Worm (Caenorhabditis elegans) whole organism, L1 larva: ENCODE results near the gene xdh-1.
"Not testable (repeated sequence)": the region's sequence is repeated elsewhere in the genome, so short reads cannot be mapped to it uniquely, and the experiment has no call there.

Source experiments
- C16A3.4 ChIP-seq: fragments of 150-350 bp; optimal IDR thresholded peaks from 2 replicates; lab custom pipeline; 2014; ENCODE audit warnings: missing biosample characterization, missing genetic modification characterization
- C34B4.2 ChIP-seq: sonication (generic microtip); optimal IDR thresholded peaks from 2 replicates; lab custom pipeline; 2017; ENCODE audit warnings: mild to moderate bottlenecking, missing genetic modification characterization, missing compliant biosample characterization
- aly-2 ChIP-seq: fragments of 150-350 bp; optimal IDR thresholded peaks from 2 replicates; lab custom pipeline; 2014; ENCODE audit warnings: missing biosample characterization, missing genetic modification characterization
- ama-1 ChIP-seq: fragments of 150-350 bp; optimal IDR thresholded peaks from 2 replicates; lab custom pipeline; 2014
- ceh-63 ChIP-seq: fragments of 200-800 bp; sonication (Bioruptor generic); optimal IDR thresholded peaks from 2 replicates; lab custom pipeline; 2018; ENCODE audit warnings: mild to moderate bottlenecking, missing genetic modification characterization, missing compliant biosample characterization
- ceh-8 ChIP-seq: fragments of 200-800 bp; sonication (Bioruptor generic); optimal IDR thresholded peaks from 2 replicates; lab custom pipeline; 2018; ENCODE audit warnings: mild to moderate bottlenecking, missing genetic modification characterization, moderate library complexity, missing compliant biosample characterization
- dpl-1 ChIP-seq, 3 experiments: fragments of 150-350 bp in 2 of 3; sonication (generic microtip) in 1 of 3; optimal IDR thresholded peaks; 2 replicates each; lab custom pipeline; 2014 to 2017; ENCODE audit warnings: missing biosample characterization in 3 of 3, missing genetic modification characterization in 3 of 3, missing genetic modification reagents in 3 of 3
- dsc-1 ChIP-seq: sonication (generic microtip); optimal IDR thresholded peaks from 2 replicates; lab custom pipeline; 2016; ENCODE audit warnings: mild to moderate bottlenecking, missing genetic modification characterization, missing compliant biosample characterization
- efl-1 ChIP-seq, 4 experiments: fragments of 150-350 bp; optimal IDR thresholded peaks in 3 of 4; peaks in 1 of 4; 1 replicate in 1 of 4; 2 replicates in 3 of 4; lab custom pipeline; 2014; ENCODE audit warnings: missing biosample characterization in 2 of 4, missing genetic modification characterization in 2 of 4, missing genetic modification reagents in 2 of 4
- egl-27 ChIP-seq, 2 experiments: fragments of 150-350 bp in 1 of 2; sonication (generic microtip); optimal IDR thresholded peaks; 3 replicates each; lab custom pipeline; 2017 to 2018; ENCODE audit warnings: missing biosample characterization in 2 of 2, missing genetic modification characterization in 2 of 2, missing genetic modification reagents in 2 of 2
- elt-2 ChIP-seq: sonication (generic microtip); optimal IDR thresholded peaks from 2 replicates; lab custom pipeline; 2016; ENCODE audit warnings: missing genetic modification characterization, mild to moderate bottlenecking, inconsistent platforms, missing compliant biosample characterization, missing genetic modification reagents
- elt-3 ChIP-seq, 6 experiments: fragments of 150-350 bp in 1 of 6; sonication (generic microtip); optimal IDR thresholded peaks; 2 replicates each; lab custom pipeline; 2017 to 2018; ENCODE audit warnings: missing biosample characterization in 6 of 6, missing genetic modification characterization in 6 of 6, inconsistent platforms in 1 of 6
- ets-5 ChIP-seq: fragments of 200-800 bp; sonication (Bioruptor generic); IDR thresholded peaks from 2 replicates; pipeline ENCODE4 v1.3.6; 2022; ENCODE audit warnings: missing genetic modification characterization, missing compliant biosample characterization
- fkh-4 ChIP-seq: sonication (generic microtip); optimal IDR thresholded peaks from 2 replicates; lab custom pipeline; 2016; ENCODE audit warnings: missing compliant biosample characterization, missing genetic modification characterization, borderline replicate concordance
- fos-1 ChIP-seq: fragments of 150-350 bp; optimal IDR thresholded peaks from 2 replicates; lab custom pipeline; 2014; ENCODE audit warnings: missing biosample characterization, missing genetic modification characterization
- hlh-17 ChIP-seq: fragments of 200-800 bp; sonication (Bioruptor generic); optimal IDR thresholded peaks from 2 replicates; lab custom pipeline; 2018; ENCODE audit warnings: missing genetic modification characterization, mild to moderate bottlenecking, missing compliant biosample characterization, moderate library complexity, borderline replicate concordance
- hlh-4 ChIP-seq: sonication (generic microtip); optimal IDR thresholded peaks from 2 replicates; lab custom pipeline; 2016; ENCODE audit warnings: mild to moderate bottlenecking, missing genetic modification characterization, missing compliant biosample characterization
- hpl-2 ChIP-seq: fragments of 150-350 bp; optimal IDR thresholded peaks from 2 replicates; lab custom pipeline; 2014; ENCODE audit warnings: missing biosample characterization, missing genetic modification reagents, missing genetic modification characterization
- isw-1 ChIP-seq: fragments of 200-800 bp; sonication (Bioruptor generic); IDR thresholded peaks from 2 replicates; pipeline ENCODE4 v1.3.6; 2022; ENCODE audit warnings: missing genetic modification characterization, missing compliant biosample characterization
- jun-1 ChIP-seq: fragments of 150-350 bp; optimal IDR thresholded peaks from 2 replicates; lab custom pipeline; 2014; ENCODE audit warnings: missing biosample characterization, missing genetic modification reagents, missing genetic modification characterization
- lin-14 ChIP-seq: fragments of 200-800 bp; sonication (Bioruptor generic); optimal IDR thresholded peaks from 2 replicates; lab custom pipeline; 2018; ENCODE audit warnings: mild to moderate bottlenecking, missing genetic modification characterization, moderate library complexity, missing compliant biosample characterization
- lin-39 ChIP-seq: fragments of 150-350 bp; optimal IDR thresholded peaks from 2 replicates; lab custom pipeline; 2014; ENCODE audit warnings: missing biosample characterization, missing genetic modification reagents, missing genetic modification characterization
- lsy-2 ChIP-seq, 2 experiments: fragments of 150-350 bp; optimal IDR thresholded peaks; 2 replicates each; lab custom pipeline; 2014; ENCODE audit warnings: missing biosample characterization in 2 of 2, missing genetic modification characterization in 2 of 2
- nhr-11 ChIP-seq: fragments of 150-350 bp; optimal IDR thresholded peaks from 2 replicates; lab custom pipeline; 2014; ENCODE audit warnings: missing biosample characterization, missing genetic modification characterization
- nhr-28 ChIP-seq: fragments of 150-350 bp; optimal IDR thresholded peaks from 2 replicates; lab custom pipeline; 2014; ENCODE audit warnings: missing biosample characterization, missing genetic modification characterization
- nhr-47 ChIP-seq: sonication (generic microtip); optimal IDR thresholded peaks from 2 replicates; lab custom pipeline; 2016; ENCODE audit warnings: mild to moderate bottlenecking, missing genetic modification characterization, moderate library complexity, missing compliant biosample characterization
- nhr-85 ChIP-seq: sonication (generic microtip); peaks from one replicate; lab custom pipeline; 2016; ENCODE audit warnings: missing genetic modification characterization, inconsistent platforms, missing compliant biosample characterization
- pag-3 ChIP-seq: sonication (generic microtip); optimal IDR thresholded peaks from 2 replicates; lab custom pipeline; 2017; ENCODE audit warnings: missing genetic modification characterization, mild to moderate bottlenecking, missing compliant biosample characterization, antibody characterized with exemption, borderline replicate concordance; ENCODE audit not compliant: insufficient read depth
- pax-3 ChIP-seq: fragments of 200-800 bp; sonication (Bioruptor generic); optimal IDR thresholded peaks from 2 replicates; lab custom pipeline; 2018; ENCODE audit warnings: mild to moderate bottlenecking, missing genetic modification characterization, moderate library complexity, missing compliant biosample characterization
- snpc-4 ChIP-seq: fragments of 150-350 bp; optimal IDR thresholded peaks from 2 replicates; lab custom pipeline; 2014; ENCODE audit warnings: missing biosample characterization, missing genetic modification characterization
- swsn-7 ChIP-seq: sonication (generic microtip); optimal IDR thresholded peaks from 2 replicates; lab custom pipeline; 2016; ENCODE audit warnings: missing genetic modification characterization, missing compliant biosample characterization
- tlp-1 ChIP-seq: fragments of 150-350 bp; optimal IDR thresholded peaks from 2 replicates; lab custom pipeline; 2014; ENCODE audit warnings: missing biosample characterization, missing genetic modification characterization
- unc-130 ChIP-seq: fragments of 150-350 bp; optimal IDR thresholded peaks from 2 replicates; lab custom pipeline; 2017; ENCODE audit warnings: missing biosample characterization, missing genetic modification characterization, inconsistent platforms
- unc-86 ChIP-seq: sonication (generic microtip); optimal IDR thresholded peaks from 2 replicates; lab custom pipeline; 2016; ENCODE audit warnings: missing genetic modification characterization, missing compliant biosample characterization
- zag-1 ChIP-seq: fragments of 150-350 bp; optimal IDR thresholded peaks from 2 replicates; lab custom pipeline; 2014; ENCODE audit warnings: missing biosample characterization, missing genetic modification characterization

Gene xdh-1

DNA sequence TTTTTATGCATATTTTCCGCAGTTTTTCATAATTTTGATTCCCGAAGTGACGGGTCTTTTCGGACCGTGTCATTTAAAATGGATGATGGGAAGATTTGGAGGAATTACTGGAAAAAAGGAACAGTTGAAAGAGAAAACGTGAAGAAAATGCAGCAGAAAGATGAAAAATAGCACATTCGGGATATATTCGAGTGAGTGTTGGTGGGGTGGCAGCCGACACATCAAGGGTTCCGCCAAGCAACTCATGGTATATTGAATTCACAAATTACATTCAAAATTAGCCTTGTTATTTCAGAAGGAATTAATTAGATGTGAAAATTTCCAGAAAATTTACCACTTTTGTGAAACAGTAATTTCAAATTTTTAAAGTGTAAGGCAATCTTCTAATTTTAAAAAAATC is 31.4 kb upstream of the xdh-1 start, which contains the start of gene tra-3:
Gene tra-3, minus strand, starts transcription at position 107 of the 400 bp plus-strand sequence.
- TF ChIP-seq lsy-2 (tag; optimal IDR thresholded peaks at IDR 0.05; lab: Kevin White, UChicago), result no peak
- TF ChIP-seq lin-39 (tag; lab: Kevin White, UChicago), result no peak
- no peak for TF ChIP-seq elt-3 (tag; optimal IDR thresholded peaks at IDR 0.05; lab: Kevin White, UChicago)
- TF ChIP-seq egl-27 (tag; optimal IDR thresholded peaks at IDR 0.05; lab: Kevin White, UChicago), result no peak
- no peak for TF ChIP-seq lin-14 (GFP tag; lab: Kevin White, UChicago)
- TF ChIP-seq hlh-17, result no peak
- TF ChIP-seq swsn-7 (tag; lab: Kevin White, UChicago), result no peak
- TF ChIP-seq ceh-8 (GFP tag; lab: Kevin White, UChicago), result no peak
- no peak for TF ChIP-seq fos-1 (tag; lab: Kevin White, UChicago)
- TF ChIP-seq, all 84 proteins: peak for 0

DNA sequence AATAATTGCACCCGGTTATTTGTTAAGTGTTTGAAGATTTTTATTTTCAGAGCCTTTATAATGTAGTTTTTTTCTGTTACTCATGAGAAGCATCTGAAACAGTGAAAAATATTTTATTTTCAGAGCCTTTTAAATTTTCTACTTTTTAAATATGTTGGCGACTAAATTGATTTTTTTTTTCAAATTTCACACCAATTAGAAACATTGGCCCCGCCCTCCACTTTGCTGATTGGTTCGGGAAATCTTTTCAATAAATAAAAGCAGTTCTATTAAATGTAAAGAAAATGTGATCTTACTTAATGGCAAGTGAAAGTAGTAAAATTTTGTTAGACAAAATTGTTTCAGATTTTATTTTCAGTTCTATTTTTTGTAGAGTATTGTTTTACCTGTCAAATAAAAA is 24.7 kb upstream of the xdh-1 start:
- no peak for TF ChIP-seq nhr-28
- TF ChIP-seq unc-130, result no peak
- TF ChIP-seq dsc-1 (tag; lab: Kevin White, UChicago), result no peak

DNA sequence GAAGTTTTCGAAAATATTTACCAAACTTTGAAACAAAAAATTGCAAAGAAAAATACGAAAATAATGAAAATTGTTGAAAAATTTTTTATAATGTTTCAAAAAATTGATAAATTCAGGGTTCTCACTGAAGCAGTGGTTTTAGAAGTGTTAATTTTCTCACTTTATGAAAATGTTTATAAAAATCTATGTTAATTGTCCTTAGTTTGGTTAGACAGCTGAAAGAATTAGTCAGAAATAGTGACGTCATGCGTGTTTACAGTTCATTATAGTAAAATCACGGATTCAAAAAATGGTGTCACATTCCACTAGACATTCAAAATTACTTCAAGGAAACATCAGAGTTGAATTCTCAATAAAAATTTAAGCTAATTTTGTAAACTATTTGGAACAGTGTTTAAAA is 23.2 kb upstream of the xdh-1 start:
- TF ChIP-seq ets-5 (no peak), ceh-63 (GFP tag; lab: Kevin White, UChicago) (no peak), C34B4.2 (tag; lab: Kevin White, UChicago) (no peak), tlp-1 (no peak), jun-1 (no peak), nhr-11 (no peak), ama-1 (no peak), fkh-4 (tag; lab: Kevin White, UChicago) (no peak), unc-86 (no peak), aly-2 (no peak), hpl-2 (GFP tag; lab: Kevin White, UChicago) (no peak), zag-1 (tag; lab: Kevin White, UChicago) (no peak)

DNA sequence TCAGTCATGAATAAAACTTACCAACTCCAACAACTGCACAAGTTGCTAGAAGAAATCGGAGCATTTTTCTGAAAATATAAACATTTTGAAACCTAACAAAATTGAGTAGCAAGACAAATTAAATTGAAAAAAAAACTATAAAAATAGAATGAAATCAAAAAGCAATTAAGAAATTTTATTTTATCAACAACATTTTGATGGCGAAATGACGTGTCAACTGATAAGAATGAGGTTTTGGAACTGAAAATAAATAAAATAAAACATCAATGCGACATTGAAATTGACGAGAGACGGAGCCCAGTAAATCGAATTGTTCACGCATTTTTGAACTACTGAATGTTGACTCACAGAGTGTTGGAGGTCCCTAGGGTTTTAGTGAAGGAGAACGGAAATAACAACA is 18.2 kb upstream of the xdh-1 start, which contains the start of gene F55B11.4:
Gene F55B11.4, minus strand, starts transcription at position 68 of the 400 bp plus-strand sequence.
- no peak for TF ChIP-seq hlh-4 (tag; lab: Kevin White, UChicago)
- no peak for TF ChIP-seq dpl-1 (GFP tag; optimal IDR thresholded peaks at IDR 0.05; lab: Kevin White, UChicago)
- no peak for TF ChIP-seq efl-1 (optimal IDR thresholded peaks at IDR 0.05; lab: Kevin White, UChicago)
- TF ChIP-seq efl-1 (GFP tag; optimal IDR thresholded peaks at IDR 0.05 in 1 of 2; lab: Kevin White, UChicago), result peak in 1 of 2 experiments; percentile 64
- TF ChIP-seq nhr-85 (tag; lab: Kevin White, UChicago), result peak; percentile 21
- no peak for TF ChIP-seq nhr-47 (tag; lab: Kevin White, UChicago)
- TF ChIP-seq elt-2 (tag; lab: Kevin White, UChicago), result peak; percentile 83

DNA sequence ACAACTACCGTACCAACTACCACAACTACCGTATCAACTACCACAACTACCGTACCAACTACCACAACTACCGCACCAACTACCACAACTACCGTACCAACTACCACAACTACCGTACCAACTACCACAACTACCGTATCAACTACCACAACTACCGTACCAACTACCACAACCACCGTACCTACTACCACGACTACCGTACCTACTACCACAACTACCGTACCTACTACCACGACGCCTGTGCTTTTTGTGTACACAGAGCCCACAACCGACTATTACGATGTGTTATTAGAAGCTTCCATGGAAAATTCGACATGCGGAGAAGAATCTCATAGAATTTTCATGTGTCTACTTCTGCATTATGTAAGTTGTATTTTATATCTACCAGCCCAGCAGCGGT is 14.7 kb upstream of the xdh-1 start, which contains the start of gene F55B11.5:
Gene F55B11.5, plus strand, starts transcription at position 301 of the 400 bp plus-strand sequence.
- TF ChIP-seq snpc-4; ceh-8 (GFP tag; lab: Kevin White, UChicago); pax-3: not testable (repeated sequence)
- TF ChIP-seq, all 84 proteins: peak for 0; not testable (repeated sequence) for 84

DNA sequence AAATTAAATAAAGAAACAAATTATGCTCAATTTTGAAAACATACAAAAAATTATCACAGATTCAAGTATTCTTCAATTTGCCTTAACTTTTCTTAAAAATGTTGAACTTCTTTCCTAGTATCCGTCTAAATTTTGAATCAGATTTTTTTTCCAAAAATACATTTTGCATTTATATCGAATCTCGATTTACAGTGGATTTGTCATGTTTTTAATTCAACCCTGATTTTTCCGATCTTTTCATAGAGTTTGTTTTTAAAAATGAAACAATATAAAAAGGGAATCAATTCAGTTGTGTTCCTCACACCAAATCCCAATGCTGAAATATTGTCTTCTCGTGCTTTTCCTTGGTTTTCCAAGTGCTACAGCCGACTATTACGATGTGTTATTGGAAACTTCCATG is 11.7 kb upstream of the xdh-1 start, which contains the start of gene F55B11.3:
Gene F55B11.3, plus strand, starts transcription at position 301 of the 400 bp plus-strand sequence.
- TF ChIP-seq C16A3.4 (no peak), dpl-1 (GFP tag; optimal IDR thresholded peaks at IDR 0.05; lab: Kevin White, UChicago) (no peak), isw-1 (GFP tag; lab: Robert Waterston, UW) (no peak), pag-3 (tag; lab: Kevin White, UChicago) (no peak)
